Fruit fly (Drosophila melanogaster) whole organism, wandering third instar larva: Measurements from ENCODE around the gene PIG-C.

Source experiments
- Abd-B ChIP-seq: fragments of >200 bp; optimal IDR thresholded peaks from 2 replicates; lab custom pipeline; 2017; ENCODE audit warnings: missing biosample characterization, missing genetic modification characterization
- CG32264 ChIP-seq: fragments of 200-800 bp; sonication (Bioruptor generic); optimal IDR thresholded peaks from 2 replicates; lab custom pipeline; 2016; ENCODE audit warnings: missing biosample characterization, missing genetic modification characterization
- usp ChIP-seq: fragments of >200 bp; optimal IDR thresholded peaks from 2 replicates; lab custom pipeline; 2017; ENCODE audit warnings: missing biosample characterization, missing genetic modification characterization

DNA sequence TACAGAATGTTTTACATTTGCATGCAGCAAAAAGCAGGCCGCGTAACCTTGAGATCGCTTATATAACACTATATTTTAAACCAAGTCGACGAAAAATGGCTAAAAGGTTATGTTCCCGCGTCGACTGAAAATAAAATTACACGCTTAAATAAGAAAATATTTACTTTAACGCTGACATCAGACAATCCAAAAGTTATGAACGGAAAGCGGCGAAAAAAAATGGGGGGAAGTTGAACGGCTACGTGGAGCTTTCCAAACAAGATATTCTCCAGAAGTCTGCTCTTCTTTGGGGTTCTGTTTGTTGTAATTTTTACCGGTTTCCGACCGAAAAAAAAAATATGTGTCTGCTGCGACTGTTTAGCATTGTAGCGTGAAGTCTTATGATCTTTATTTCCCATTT lies 25.5 kb upstream of the PIG-C start:
- TF ChIP-seq Abd-B (GFP tag; lab: Kevin White, UChicago): no peak
- no peak for TF ChIP-seq usp (GFP tag; lab: Kevin White, UChicago)
- no peak for TF ChIP-seq CG32264 (GFP tag; lab: Kevin White, UChicago)
